Worm (Caenorhabditis elegans): ENCODE data around the gene sftd-3.

ce11 chrII:8982683-8983082 is 18.7 kb upstream of the sftd-3 start, which contains the start of gene C18E9.7:
- TF ChIP-seq W03F9.2 (tag; optimal IDR thresholded peaks at IDR 0.05) (no peak), him-1 (tag; optimal IDR thresholded peaks at IDR 0.05) (no peak), dao-5 (tag; optimal IDR thresholded peaks at IDR 0.05) (no peak)

All from whole organism, L4/young adult.